Worm (Caenorhabditis elegans): ENCODE results near the gene Y43C5A.7.
A peak's percentile ranks its signal among the peaks of the same experiment; 100 is the strongest.

The Y43C5A.7 gene

ce11 chrIV:10296036-10296435 lies 19.0 kb downstream of the Y43C5A.7 start:
- TF ChIP-seq zip-4 (GFP tag; optimal IDR thresholded peaks at IDR 0.05) (no peak), lin-35 (GFP tag; optimal IDR thresholded peaks at IDR 0.05) (no peak)

- no peak for TF ChIP-seq alr-1 (tag; optimal IDR thresholded peaks at IDR 0.05; ENCODE audit: borderline replicate concordance)
- no peak for TF ChIP-seq grh-1 (GFP tag; IDR thresholded peaks at IDR 0.05)
- no peak for TF ChIP-seq mab-9 (GFP tag; IDR thresholded peaks at IDR 0.05)
- TF ChIP-seq lin-14 (GFP tag; optimal IDR thresholded peaks at IDR 0.05): no peak
- TF ChIP-seq egl-27 (tag; optimal IDR thresholded peaks at IDR 0.05): no peak
- TF ChIP-seq nhr-28 (tag; optimal IDR thresholded peaks at IDR 0.05): no peak
- TF ChIP-seq ceh-63 (GFP tag; optimal IDR thresholded peaks at IDR 0.05): no peak
- no peak for TF ChIP-seq mdl-1 (tag; optimal IDR thresholded peaks at IDR 0.05)
- no peak for TF ChIP-seq ceh-88 (GFP tag; IDR thresholded peaks at IDR 0.05)
- TF ChIP-seq sptf-1 (tag; optimal IDR thresholded peaks at IDR 0.05): no peak
- TF ChIP-seq tlp-1 (tag; optimal IDR thresholded peaks at IDR 0.05): no peak
- no peak for TF ChIP-seq aly-2 (tag; optimal IDR thresholded peaks at IDR 0.05)
- no peak for TF ChIP-seq unc-86 (tag; optimal IDR thresholded peaks at IDR 0.05)
- no peak for TF ChIP-seq ces-1 (GFP tag; optimal IDR thresholded peaks at IDR 0.05)
- TF ChIP-seq dpl-1 (GFP tag; optimal IDR thresholded peaks at IDR 0.05): no peak
Measured at ce11 chrIV:10302203-10302602, 25.1 kb downstream of the Y43C5A.7 start, which contains the start of gene R09E10.5. Gene R09E10.5, minus strand, starts transcription at chrIV:10302303.

ce11 chrIV:10304383-10304782 lies 27.3 kb downstream of the Y43C5A.7 start:
- TF ChIP-seq mab-9 (GFP tag; IDR thresholded peaks at IDR 0.05): no peak
- no peak for TF ChIP-seq xbp-1 (tag; optimal IDR thresholded peaks at IDR 0.05)
- no peak for TF ChIP-seq ceh-90 (tag; optimal IDR thresholded peaks at IDR 0.05)
- TF ChIP-seq F16B12.6 (tag; optimal IDR thresholded peaks at IDR 0.05): no peak
- TF ChIP-seq nhr-237 (tag; optimal IDR thresholded peaks at IDR 0.05): no peak
- TF ChIP-seq tlp-1 (tag; optimal IDR thresholded peaks at IDR 0.05): no peak
- no peak for TF ChIP-seq zip-4 (GFP tag; optimal IDR thresholded peaks at IDR 0.05)
- no peak for TF ChIP-seq vab-15 (tag; optimal IDR thresholded peaks at IDR 0.05)

- TF ChIP-seq nhr-90 (tag; optimal IDR thresholded peaks at IDR 0.05; ENCODE audit: poor library complexity) (no peak), zag-1 (tag; optimal IDR thresholded peaks at IDR 0.05) (no peak), nhr-76 (tag; optimal IDR thresholded peaks at IDR 0.05) (no peak), ztf-4 (tag; optimal IDR thresholded peaks at IDR 0.05) (no peak), nhr-85 (tag) (no peak), ets-5 (GFP tag; IDR thresholded peaks at IDR 0.05) (no peak), sox-4 (tag; optimal IDR thresholded peaks at IDR 0.05) (no peak), nhr-71 (tag; optimal IDR thresholded peaks at IDR 0.05) (no peak), unc-86 (tag; optimal IDR thresholded peaks at IDR 0.05) (no peak), Y116A8C.19 (tag; optimal IDR thresholded peaks at IDR 0.05; ENCODE audit: borderline replicate concordance) (no peak)
Measured at ce11 chrIV:10310329-10310728, 33.3 kb downstream of the Y43C5A.7 start, which contains the start of gene R09E10.8. Gene R09E10.8, minus strand, starts transcription at chrIV:10310429.

- TF ChIP-seq hlh-17 (GFP tag; optimal IDR thresholded peaks at IDR 0.05; ENCODE audit: borderline replicate concordance): no peak
- no peak for TF ChIP-seq vab-15 (tag; optimal IDR thresholded peaks at IDR 0.05)
- TF ChIP-seq efl-1 (optimal IDR thresholded peaks at IDR 0.05): no peak
- TF ChIP-seq efl-1 (GFP tag; optimal IDR thresholded peaks at IDR 0.05 in 1 of 2): peak in 1 of 2 experiments; percentile 67
- TF ChIP-seq ama-1 (optimal IDR thresholded peaks at IDR 0.05): no peak
Measured at ce11 chrIV:10311115-10311514, 34.1 kb downstream of the Y43C5A.7 start.
